Worm (Caenorhabditis elegans) whole organism, mixed stage, embryonic: Measurements from ENCODE around the gene H43E16.1.

Source experiments
- ceh-43 ChIP-seq: fragments of 200-800 bp; sonication (Bioruptor generic); optimal IDR thresholded peaks from 2 replicates; lab custom pipeline; 2018; ENCODE audit warnings: mild to moderate bottlenecking, missing genetic modification characterization, moderate library complexity, missing compliant biosample characterization
- elt-3 ChIP-seq: fragments of 150-350 bp; optimal IDR thresholded peaks from 2 replicates; lab custom pipeline; 2014; ENCODE audit warnings: missing biosample characterization, missing genetic modification characterization
- mab-5 ChIP-seq: fragments of 150-350 bp; optimal IDR thresholded peaks from 2 replicates; lab custom pipeline; 2014; ENCODE audit warnings: missing biosample characterization, missing genetic modification characterization

DNA sequence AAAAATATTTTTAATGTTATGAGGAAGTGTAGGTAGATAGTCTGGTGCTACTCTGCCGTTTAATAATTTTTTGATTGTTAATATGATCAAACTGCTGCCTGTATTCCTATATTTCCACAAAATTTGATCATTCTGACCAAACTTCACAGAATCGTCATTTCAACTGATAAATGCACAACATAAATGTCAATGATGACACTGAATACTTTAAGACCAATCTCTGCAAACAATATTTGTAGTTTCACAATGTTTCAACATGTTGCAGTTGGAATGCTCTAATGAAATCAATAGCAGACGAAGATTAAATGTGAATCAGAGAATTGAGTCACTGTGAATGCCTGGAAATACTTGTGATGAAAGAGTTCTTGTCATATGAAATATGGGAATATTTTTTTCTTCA, 44.3 kb upstream of the H43E16.1 start:
- TF ChIP-seq elt-3 (tag; lab: Kevin White, UChicago) (no peak), ceh-43 (GFP tag; lab: Kevin White, UChicago) (no peak), mab-5 (tag; lab: Kevin White, UChicago) (no peak)
